Fruit fly (Drosophila melanogaster): ENCODE results near the gene CG17260.
A peak's percentile ranks its signal among the peaks of the same experiment; 100 is the strongest.

CG17260 gene

DNA sequence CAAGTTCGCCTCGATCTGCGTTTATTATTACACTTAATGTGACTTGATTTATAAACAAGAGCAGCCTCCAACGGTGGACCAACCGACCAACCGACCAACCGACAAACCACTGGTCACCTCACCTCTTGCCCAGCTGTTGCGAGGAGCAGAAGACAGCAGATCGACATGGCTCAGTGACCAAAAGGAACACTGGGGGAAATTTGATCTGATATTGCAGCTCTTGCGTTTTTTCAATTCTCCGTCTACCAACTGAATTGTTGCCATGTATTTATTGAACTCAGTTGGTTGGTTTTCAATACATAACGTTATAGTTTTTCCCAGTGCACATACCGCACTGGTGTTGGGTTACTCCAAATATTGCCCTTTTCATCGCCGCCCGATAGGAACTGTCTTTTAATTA lies 32.4 kb upstream of the CG17260 start:
- TF ChIP-seq CG1603 (tag; optimal IDR thresholded peaks at IDR 0.05): peak; percentile 26
- 0 out of 2 replicates have a peak, but pooled peaks have one; percentile 27 for TF ChIP-seq ara (GFP tag; IDR thresholded peaks at IDR 0.05)
- TF ChIP-seq CG17328 (GFP tag; IDR thresholded peaks at IDR 0.05): 0 out of 2 replicates have a peak, but pooled peaks have one; percentile 22
- no peak for TF ChIP-seq CG12659 (GFP tag; optimal IDR thresholded peaks at IDR 0.05)
- peak; percentile 20; the same call in 1 of the 3 replicates for TF ChIP-seq row (GFP tag; IDR thresholded peaks at IDR 0.05)
- no peak for TF ChIP-seq Myb (GFP tag; optimal IDR thresholded peaks at IDR 0.05)
- no peak for TF ChIP-seq CG1792 (GFP tag; optimal IDR thresholded peaks at IDR 0.05)
- peak; percentile 77 for TF ChIP-seq Med (GFP tag)
- no peak for TF ChIP-seq Dll (GFP tag; IDR thresholded peaks at IDR 0.05; ENCODE audit: partially characterized antibody)
- TF ChIP-seq Rfx (GFP tag; IDR thresholded peaks at IDR 0.05): no peak
- TF ChIP-seq CG34422 (GFP tag; IDR thresholded peaks at IDR 0.05): 0 out of 3 replicates have a peak, but pooled peaks have one; percentile 20
- 0 out of 2 replicates have a peak, but pooled peaks have one; percentile 15 for TF ChIP-seq Drgx (GFP tag; IDR thresholded peaks at IDR 0.05)
- no peak for TF ChIP-seq CG13624 (GFP tag; optimal IDR thresholded peaks at IDR 0.05)
- TF ChIP-seq ken (GFP tag; IDR thresholded peaks at IDR 0.05): 0 out of 3 replicates have a peak, but pooled peaks have one; percentile 29
- no peak for TF ChIP-seq chinmo (GFP tag; IDR thresholded peaks at IDR 0.05; ENCODE audit: partially characterized antibody)
- TF ChIP-seq CG7963 (GFP tag; IDR thresholded peaks at IDR 0.05; ENCODE audit: partially characterized antibody): no peak
- TF ChIP-seq CG2712 (tag; optimal IDR thresholded peaks at IDR 0.05): peak; percentile 1
- no peak for TF ChIP-seq CG15269 (tag; optimal IDR thresholded peaks at IDR 0.05)
- TF ChIP-seq zf30C (GFP tag; optimal IDR thresholded peaks at IDR 0.05): peak; percentile 30
- TF ChIP-seq sd (tag; optimal IDR thresholded peaks at IDR 0.05): peak; percentile 52
- no peak for TF ChIP-seq CG5180 (GFP tag; optimal IDR thresholded peaks at IDR 0.05)
- TF ChIP-seq dmrt11E (tag; optimal IDR thresholded peaks at IDR 0.05): no peak
- no peak for TF ChIP-seq Dek (tag; optimal IDR thresholded peaks at IDR 0.05)
- no peak for TF ChIP-seq Spps (tag; optimal IDR thresholded peaks at IDR 0.05)
- no peak for TF ChIP-seq tx (GFP tag; optimal IDR thresholded peaks at IDR 0.05)
- peak; percentile 58 for TF ChIP-seq sens (GFP tag)
- TF ChIP-seq CG4282 (GFP tag; optimal IDR thresholded peaks at IDR 0.05): no peak
- TF ChIP-seq nom (GFP tag; optimal IDR thresholded peaks at IDR 0.05): peak; percentile 25
- no peak for TF ChIP-seq CG4360 (GFP tag; IDR thresholded peaks at IDR 0.05)
- no peak for TF ChIP-seq mirr (GFP tag; optimal IDR thresholded peaks at IDR 0.05)

dm6 chr2L:3005483-3005882 lies 31.5 kb upstream of the CG17260 start:
- TF ChIP-seq CG10654 (GFP tag; optimal IDR thresholded peaks at IDR 0.05): no peak
- no peak for TF ChIP-seq ato (GFP tag; IDR thresholded peaks at IDR 0.05; ENCODE audit: partially characterized antibody)
- no peak for TF ChIP-seq Elba2 (GFP tag; optimal IDR thresholded peaks at IDR 0.05)
- TF ChIP-seq CG2116 (GFP tag; optimal IDR thresholded peaks at IDR 0.05): no peak
- TF ChIP-seq CG6765 (GFP tag; optimal IDR thresholded peaks at IDR 0.05): no peak
- TF ChIP-seq tll (GFP tag; optimal IDR thresholded peaks at IDR 0.05): peak in 1 of 2 experiments; percentile 77
- no peak for TF ChIP-seq rib (GFP tag; IDR thresholded peaks at IDR 0.05)
- no peak for TF ChIP-seq zfh2 (GFP tag; optimal IDR thresholded peaks at IDR 0.05)
- TF ChIP-seq Med (GFP tag): peak; percentile 32
- TF ChIP-seq CG2875 (GFP tag; optimal IDR thresholded peaks at IDR 0.05): no peak
- TF ChIP-seq Pdp1 (GFP tag; optimal IDR thresholded peaks at IDR 0.05): peak in 1 of 2 experiments; percentile 43
- no peak for TF ChIP-seq CG8281 (tag; optimal IDR thresholded peaks at IDR 0.05)
- no peak for TF ChIP-seq CG17186 (GFP tag; optimal IDR thresholded peaks at IDR 0.05)
- TF ChIP-seq Dbx (GFP tag; IDR thresholded peaks at IDR 0.05): no peak
- TF ChIP-seq lola (GFP tag; optimal IDR thresholded peaks at IDR 0.05): no peak
- TF ChIP-seq CG4820 (GFP tag; optimal IDR thresholded peaks at IDR 0.05): no peak
- no peak for TF ChIP-seq unpg (GFP tag; optimal IDR thresholded peaks at IDR 0.05)
- no peak for TF ChIP-seq CG15696 (tag; optimal IDR thresholded peaks at IDR 0.05)
- TF ChIP-seq tap (tag; optimal IDR thresholded peaks at IDR 0.05): no peak
- peak; percentile 96 for TF ChIP-seq cad (GFP tag; optimal IDR thresholded peaks at IDR 0.05)
- no peak for TF ChIP-seq vnd (GFP tag; IDR thresholded peaks at IDR 0.05; ENCODE audit: partially characterized antibody)
- TF ChIP-seq gcm (GFP tag; optimal IDR thresholded peaks at IDR 0.05): no peak
- TF ChIP-seq nom (GFP tag; optimal IDR thresholded peaks at IDR 0.05): no peak

Measured in whole organism, embryonic.